Worm (Caenorhabditis elegans): ENCODE results near the gene Y57E12B.10.

ce11 chrV:6935878-6936277 lies at the start of gene Y57E12B.10:
- TF ChIP-seq dao-5 (tag; optimal IDR thresholded peaks at IDR 0.05) = no peak
- TF ChIP-seq W03F9.2 (tag; optimal IDR thresholded peaks at IDR 0.05) = no peak
- TF ChIP-seq him-1 (tag; optimal IDR thresholded peaks at IDR 0.05) = no peak
